Fruit fly (Drosophila melanogaster) whole organism, embryonic: ENCODE measurements around the gene Ptp10D.

Experiments used
- Bdp1 ChIP-seq: fragments of 200-800 bp; sonication (Bioruptor generic); optimal IDR thresholded peaks from 3 replicates; lab custom pipeline; 2016; ENCODE audit warnings: missing biosample characterization, missing genetic modification characterization
- CG10565 ChIP-seq: fragments of 200-800 bp; sonication (Bioruptor generic); optimal IDR thresholded peaks from 3 replicates; lab custom pipeline; 2016; ENCODE audit warnings: missing biosample characterization, mild to moderate bottlenecking, missing genetic modification characterization
- CG11398 ChIP-seq: fragments of 200-800 bp; sonication (Bioruptor generic); optimal IDR thresholded peaks from 2 replicates; lab custom pipeline; 2016; ENCODE audit warnings: missing biosample characterization, missing genetic modification characterization
- CG15073 ChIP-seq: fragments of 200-800 bp; sonication (Bioruptor generic); optimal IDR thresholded peaks from 2 replicates; lab custom pipeline; 2016; ENCODE audit warnings: missing biosample characterization, missing genetic modification characterization
- CG1602 ChIP-seq: fragments of 200-800 bp; sonication (Bioruptor generic); optimal IDR thresholded peaks from 3 replicates; lab custom pipeline; 2016; ENCODE audit warnings: missing biosample characterization, missing genetic modification characterization
- CG1792 ChIP-seq: fragments of 200-800 bp; sonication (Bioruptor generic); optimal IDR thresholded peaks from 2 replicates; lab custom pipeline; 2016; ENCODE audit warnings: missing biosample characterization, missing genetic modification characterization
- CG30431 ChIP-seq: fragments of 200-800 bp; sonication (Bioruptor generic); optimal IDR thresholded peaks from 2 replicates; lab custom pipeline; 2017; ENCODE audit warnings: missing biosample characterization, missing genetic modification characterization
- CG32772 ChIP-seq: fragments of 200-800 bp; sonication (Bioruptor generic); IDR thresholded peaks from 2 replicates; pipeline ENCODE4 v1.3.6; 2022; ENCODE audit warnings: missing biosample characterization, missing genetic modification characterization
- CG3407 ChIP-seq: fragments of 200-800 bp; sonication (Bioruptor generic); optimal IDR thresholded peaks from 2 replicates; lab custom pipeline; 2018; ENCODE audit warnings: missing biosample characterization, mild to moderate bottlenecking, missing genetic modification characterization
- CG34376 ChIP-seq: fragments of 200-800 bp; sonication (Bioruptor generic); optimal IDR thresholded peaks from 2 replicates; lab custom pipeline; 2018; ENCODE audit warnings: missing biosample characterization, mild to moderate bottlenecking, missing genetic modification characterization
- CG42726 ChIP-seq: fragments of 200-800 bp; sonication (Bioruptor generic); IDR thresholded peaks from 2 replicates; pipeline ENCODE4 v1.3.6; 2022; ENCODE audit warnings: missing biosample characterization, missing genetic modification characterization; ENCODE audit not compliant: partially characterized antibody
- CG4328 ChIP-seq: fragments of 200-800 bp; sonication (Bioruptor generic); optimal IDR thresholded peaks from 3 replicates; lab custom pipeline; 2017; ENCODE audit warnings: missing biosample characterization, missing genetic modification reagents, missing genetic modification characterization
- CG4404 ChIP-seq: fragments of 200-800 bp; sonication (Bioruptor generic); IDR thresholded peaks from 2 replicates; pipeline ENCODE4 v1.3.6; 2022; ENCODE audit warnings: missing biosample characterization, missing genetic modification characterization
- CG4424 ChIP-seq: fragments of 200-800 bp; sonication (Bioruptor generic); optimal IDR thresholded peaks from 3 replicates; lab custom pipeline; 2016; ENCODE audit warnings: missing biosample characterization, missing genetic modification characterization
- CG6765 ChIP-seq: fragments of 200-800 bp; sonication (Bioruptor generic); optimal IDR thresholded peaks from 3 replicates; lab custom pipeline; 2017; ENCODE audit warnings: missing biosample characterization, mild to moderate bottlenecking, missing genetic modification characterization
- CG8359 ChIP-seq: fragments of 200-800 bp; sonication (Bioruptor generic); optimal IDR thresholded peaks from 2 replicates; lab custom pipeline; 2017; ENCODE audit warnings: missing biosample characterization, mild to moderate bottlenecking, missing genetic modification characterization, borderline replicate concordance
- CG8924 ChIP-seq: fragments of 200-800 bp; optimal IDR thresholded peaks from 3 replicates; lab custom pipeline; 2019; ENCODE audit warnings: missing biosample characterization, mild to moderate bottlenecking, missing genetic modification characterization, moderate library complexity
- CG9797 ChIP-seq: fragments of 200-800 bp; sonication (Bioruptor generic); optimal IDR thresholded peaks from 3 replicates; lab custom pipeline; 2018; ENCODE audit warnings: missing biosample characterization, mild to moderate bottlenecking, missing genetic modification characterization
- Chrac-16 ChIP-seq: fragments of 200-800 bp; sonication (Bioruptor generic); optimal IDR thresholded peaks from 3 replicates; lab custom pipeline; 2016; ENCODE audit warnings: missing biosample characterization, missing genetic modification characterization
- CrebB ChIP-seq: fragments of 200-800 bp; sonication (Bioruptor generic); optimal IDR thresholded peaks from 3 replicates; lab custom pipeline; 2018; ENCODE audit warnings: missing biosample characterization, mild to moderate bottlenecking, missing genetic modification characterization
- Doc2 ChIP-seq: fragments of 200-800 bp; sonication (Bioruptor generic); IDR thresholded peaks from 2 replicates; pipeline ENCODE4 v1.3.6; 2022; ENCODE audit warnings: missing biosample characterization, missing genetic modification characterization
- Dref ChIP-seq: fragments of 200-800 bp; sonication (Bioruptor generic); IDR thresholded peaks from 2 replicates; pipeline ENCODE4 v1.3.6; 2022; ENCODE audit warnings: missing biosample characterization, missing genetic modification characterization
- E2f1 ChIP-seq: fragments of 200-800 bp; sonication (Bioruptor generic); IDR thresholded peaks from 2 replicates; pipeline ENCODE4 v1.3.6; 2022; ENCODE audit warnings: missing biosample characterization, missing genetic modification characterization
- Fer1 ChIP-seq: fragments of 200-800 bp; sonication (Bioruptor generic); optimal IDR thresholded peaks from 2 replicates; lab custom pipeline; 2017; ENCODE audit warnings: missing biosample characterization, mild to moderate bottlenecking, missing genetic modification characterization
- Gug ChIP-seq: fragments of 200-800 bp; sonication (Bioruptor generic); IDR thresholded peaks from 4 replicates; pipeline ENCODE4 v1.3.6; 2022; ENCODE audit warnings: missing biosample characterization, missing genetic modification characterization
- HLH54F ChIP-seq: fragments of 200-800 bp; sonication (Bioruptor generic); optimal IDR thresholded peaks from 3 replicates; lab custom pipeline; 2016; ENCODE audit warnings: missing biosample characterization, missing genetic modification characterization
- Hey ChIP-seq: fragments of 200-800 bp; sonication (Bioruptor generic); optimal IDR thresholded peaks from 3 replicates; lab custom pipeline; 2018; ENCODE audit warnings: missing biosample characterization, mild to moderate bottlenecking, missing genetic modification characterization
- Hmx ChIP-seq: fragments of 200-800 bp; sonication (Bioruptor generic); optimal IDR thresholded peaks from 2 replicates; lab custom pipeline; 2016; ENCODE audit warnings: missing biosample characterization, missing genetic modification characterization
- Hr78 ChIP-seq, 2 experiments: fragments of 200-800 bp in 1 of 2; fragments of >200 bp in 1 of 2; sonication (Bioruptor generic) in 1 of 2; optimal IDR thresholded peaks; 2 replicates each; lab custom pipeline; 2017 to 2019; ENCODE audit warnings: missing biosample characterization in 2 of 2, missing genetic modification characterization in 2 of 2, mild to moderate bottlenecking in 1 of 2, moderate library complexity in 1 of 2
- Jarid2 ChIP-seq: fragments of 200-800 bp; sonication (Bioruptor generic); optimal IDR thresholded peaks from 3 replicates; lab custom pipeline; 2017; ENCODE audit warnings: mild to moderate bottlenecking, missing biosample characterization, missing genetic modification reagents, missing genetic modification characterization
- MESR4 ChIP-seq: fragments of 200-800 bp; sonication (Bioruptor generic); optimal IDR thresholded peaks from 2 replicates; lab custom pipeline; 2018; ENCODE audit warnings: missing biosample characterization, mild to moderate bottlenecking, missing genetic modification characterization, moderate library complexity
- Nf-YC ChIP-seq: fragments of 200-800 bp; optimal IDR thresholded peaks from 3 replicates; lab custom pipeline; 2019; ENCODE audit warnings: missing biosample characterization, mild to moderate bottlenecking, missing genetic modification characterization, moderate library complexity
- Sry-δ ChIP-seq: fragments of 200-800 bp; sonication (Bioruptor generic); optimal IDR thresholded peaks from 2 replicates; lab custom pipeline; 2016; ENCODE audit warnings: missing biosample characterization, missing genetic modification characterization
- Vsx1 ChIP-seq: fragments of 200-800 bp; sonication (Bioruptor generic); optimal IDR thresholded peaks from 2 replicates; lab custom pipeline; 2017; ENCODE audit warnings: missing biosample characterization, mild to moderate bottlenecking, missing genetic modification characterization, missing genetic modification reagents
- chm ChIP-seq: fragments of 200-800 bp; sonication (Bioruptor generic); IDR thresholded peaks from 2 replicates; pipeline ENCODE4 v1.3.6; 2022; ENCODE audit warnings: missing biosample characterization, missing genetic modification characterization
- ci ChIP-seq: fragments of 200-800 bp; sonication (Bioruptor generic); IDR thresholded peaks from 3 replicates; pipeline ENCODE4 v1.3.6; 2022; ENCODE audit warnings: missing biosample characterization, missing genetic modification characterization
- disco-r ChIP-seq: fragments of 200-800 bp; sonication (Bioruptor generic); optimal IDR thresholded peaks from 2 replicates; lab custom pipeline; 2016; ENCODE audit warnings: missing biosample characterization, missing genetic modification characterization
- exex ChIP-seq: fragments of 200-800 bp; sonication (Bioruptor generic); optimal IDR thresholded peaks from 4 replicates; lab custom pipeline; 2018; ENCODE audit warnings: missing biosample characterization, mild to moderate bottlenecking, missing genetic modification characterization, moderate library complexity
- gcm ChIP-seq: fragments of 200-800 bp; sonication (Bioruptor generic); optimal IDR thresholded peaks from 2 replicates; lab custom pipeline; 2019; ENCODE audit warnings: missing biosample characterization, mild to moderate bottlenecking, missing genetic modification characterization, moderate library complexity
- her ChIP-seq: fragments of 200-800 bp; sonication (Bioruptor generic); optimal IDR thresholded peaks from 2 replicates; lab custom pipeline; 2016; ENCODE audit warnings: missing biosample characterization, missing genetic modification characterization
- jigr1 ChIP-seq: fragments of 200-800 bp; sonication (Bioruptor generic); IDR thresholded peaks from 3 replicates; pipeline ENCODE4 v1.3.6; 2022; ENCODE audit warnings: missing biosample characterization, missing genetic modification characterization
- knrl ChIP-seq: fragments of 200-800 bp; sonication (Bioruptor generic); IDR thresholded peaks from 3 replicates; pipeline ENCODE4 v1.3.6; 2022; ENCODE audit warnings: missing biosample characterization, missing genetic modification characterization; ENCODE audit not compliant: partially characterized antibody
- lov ChIP-seq, 2 experiments: fragments of 200-800 bp in 1 of 2; fragments of >200 bp in 1 of 2; sonication (Bioruptor generic) in 1 of 2; IDR thresholded peaks in 1 of 2; optimal IDR thresholded peaks in 1 of 2; 2 replicates in 1 of 2; 3 replicates in 1 of 2; pipeline versions ENCODE4 v1.3.6 to Lab custom; 2017 to 2022; ENCODE audit warnings: missing biosample characterization in 1 of 2, missing genetic modification characterization in 1 of 2
- pfk ChIP-seq: fragments of 200-800 bp; sonication (Bioruptor generic); optimal IDR thresholded peaks from 2 replicates; lab custom pipeline; 2018; ENCODE audit warnings: missing biosample characterization, mild to moderate bottlenecking, missing genetic modification characterization, moderate library complexity
- pum ChIP-seq: fragments of 200-800 bp; sonication (Bioruptor generic); optimal IDR thresholded peaks from 2 replicates; lab custom pipeline; 2016; ENCODE audit warnings: missing biosample characterization, missing genetic modification characterization
- sisA ChIP-seq: fragments of 200-800 bp; sonication (Bioruptor generic); IDR thresholded peaks from 2 replicates; pipeline ENCODE4 v1.3.6; 2022; ENCODE audit warnings: missing biosample characterization, missing genetic modification characterization
- sna ChIP-seq: fragments of 200-800 bp; sonication (Bioruptor generic); IDR thresholded peaks from 2 replicates; pipeline ENCODE4 v1.3.6; 2022; ENCODE audit warnings: missing biosample characterization, missing genetic modification characterization; ENCODE audit not compliant: partially characterized antibody
- ssp ChIP-seq: fragments of 200-800 bp; sonication (Bioruptor generic); IDR thresholded peaks from 2 replicates; pipeline ENCODE4 v1.3.6; 2022; ENCODE audit warnings: missing biosample characterization, missing genetic modification characterization
- unc-4 ChIP-seq: fragments of 200-800 bp; sonication (Bioruptor generic); IDR thresholded peaks from 2 replicates; pipeline ENCODE4 v1.3.6; 2022; ENCODE audit warnings: missing biosample characterization, missing genetic modification characterization; ENCODE audit not compliant: partially characterized antibody

Gene Ptp10D

DNA sequence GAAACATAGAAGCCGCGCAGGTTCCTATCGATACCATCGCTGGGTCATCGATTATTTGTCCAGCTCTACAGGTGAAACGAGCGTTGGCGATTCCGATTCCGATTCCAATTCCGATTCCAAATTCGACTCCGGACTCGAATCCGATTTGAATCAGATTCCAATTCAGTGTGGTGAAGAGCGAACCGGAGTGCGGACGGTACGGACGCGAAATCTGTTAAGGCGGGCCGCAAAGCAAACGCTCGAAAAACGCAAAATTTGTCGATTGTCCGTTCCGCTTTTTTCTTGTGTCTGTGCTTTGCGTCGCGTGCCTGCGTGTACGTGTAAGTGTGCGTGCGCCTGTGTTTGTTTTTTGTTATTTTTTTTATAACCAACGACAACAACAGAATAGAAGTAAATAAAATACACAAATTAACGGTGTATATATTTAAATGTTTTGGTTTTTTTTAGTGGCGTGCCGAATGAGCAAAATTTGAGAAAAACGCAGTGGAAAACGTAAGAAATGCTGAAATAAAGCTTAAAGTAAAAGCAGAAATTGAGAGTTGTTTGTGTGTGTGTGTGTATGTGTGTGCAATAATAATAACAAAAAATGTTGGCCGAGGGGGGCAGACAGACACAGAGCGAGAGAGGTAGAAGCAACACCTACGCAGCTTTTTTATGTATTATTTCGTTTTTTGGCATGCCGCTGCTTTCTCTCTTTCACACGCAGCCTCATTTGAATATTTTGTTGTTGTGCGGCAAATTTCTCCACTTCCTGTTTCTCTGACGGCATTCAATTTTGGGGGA lies at the start of gene Ptp10D (continued):
- peak; percentile 21 for TF ChIP-seq Bdp1
- no peak for TF ChIP-seq Vsx1
- peak; percentile 56 for TF ChIP-seq pfk (GFP tag; lab: Kevin White, UChicago)
- TF ChIP-seq sna: peak; percentile 67
- no peak for TF ChIP-seq CG10565 (GFP tag; lab: Kevin White, UChicago)
- TF ChIP-seq CG15073 (GFP tag; lab: Kevin White, UChicago): no peak
- TF ChIP-seq Chrac-16 (GFP tag; lab: Kevin White, UChicago): no peak
- peak; percentile 89 for TF ChIP-seq Sry-δ
- no peak for TF ChIP-seq CG11398 (GFP tag; lab: Kevin White, UChicago)
- peak; percentile 94 for TF ChIP-seq Dref (GFP tag; lab: Robert Waterston, UW)
- peak; percentile 37 for TF ChIP-seq Nf-YC (tag; lab: Kevin White, UChicago)
- TF ChIP-seq ci: peak; percentile 68; the same call in 1 of the 3 replicates
- TF ChIP-seq Gug: peak; percentile 30; the same call in 1 of the 4 replicates
- no peak for TF ChIP-seq Hmx (GFP tag; lab: Kevin White, UChicago)
- no peak for TF ChIP-seq HLH54F
- TF ChIP-seq CG1602 (GFP tag; lab: Kevin White, UChicago): no peak
- TF ChIP-seq exex (tag; lab: Kevin White, UChicago): no peak
- peak; percentile 97 for TF ChIP-seq Jarid2 (GFP tag; lab: Kevin White, UChicago)
- TF ChIP-seq CG4424 (GFP tag; lab: Kevin White, UChicago): no peak
- peak; percentile 94 for TF ChIP-seq CG42726
- peak; percentile 45 for TF ChIP-seq her (GFP tag; lab: Kevin White, UChicago)
- TF ChIP-seq Doc2 (GFP tag; lab: Robert Waterston, UW): no peak
- no peak for TF ChIP-seq CG1792 (GFP tag; lab: Kevin White, UChicago)
- no peak for TF ChIP-seq CG4328
- TF ChIP-seq Fer1 (GFP tag; lab: Kevin White, UChicago): peak; percentile 30
- peak; percentile 6 for TF ChIP-seq disco-r (GFP tag; lab: Kevin White, UChicago)
- no peak for TF ChIP-seq CG4404
- TF ChIP-seq CG32772: no peak
- TF ChIP-seq CrebB: peak; percentile 35
- peak; percentile 57 for TF ChIP-seq CG8924 (tag; lab: Kevin White, UChicago)
- peak; percentile 73 for TF ChIP-seq chm (GFP tag; lab: Robert Waterston, UW)
- TF ChIP-seq pum: no peak
- peak; percentile 26 for TF ChIP-seq CG6765 (GFP tag; lab: Kevin White, UChicago)
- TF ChIP-seq sisA: no peak
- TF ChIP-seq Hr78 (GFP tag; optimal IDR thresholded peaks at IDR 0.05; lab: Kevin White, UChicago): no peak
- peak; percentile 45 for TF ChIP-seq CG34376 (GFP tag; lab: Kevin White, UChicago)
- TF ChIP-seq unc-4 (GFP tag; lab: Robert Waterston, UW): peak; percentile 83
- no peak for TF ChIP-seq CG30431 (GFP tag; lab: Kevin White, UChicago)
- TF ChIP-seq jigr1 (GFP tag; lab: Robert Waterston, UW): no peak
- TF ChIP-seq CG9797 (GFP tag; lab: Kevin White, UChicago): peak; percentile 25
- TF ChIP-seq CG8359: no peak
- TF ChIP-seq E2f1 (GFP tag; lab: Robert Waterston, UW): no peak
- TF ChIP-seq knrl (GFP tag; lab: Robert Waterston, UW): peak; percentile 87
- TF ChIP-seq MESR4 (GFP tag; lab: Kevin White, UChicago): peak; percentile 25
- TF ChIP-seq gcm (GFP tag; lab: Kevin White, UChicago): no peak
- no peak for TF ChIP-seq Hey (tag; lab: Kevin White, UChicago)
- no peak for TF ChIP-seq lov (optimal IDR thresholded peaks at IDR 0.05; lab: Kevin White, UChicago)
- TF ChIP-seq lov (GFP tag; IDR thresholded peaks at IDR 0.05; lab: Robert Waterston, UW): 0 out of 3 replicates have a peak, but pooled peaks have one; percentile 34
- no peak for TF ChIP-seq ssp (GFP tag; lab: Robert Waterston, UW)
- TF ChIP-seq CG3407 (GFP tag; lab: Kevin White, UChicago): no peak
